Worm (Caenorhabditis elegans) whole organism, L4 larva: ENCODE measurements around the gene ddb-1.

Experiments
- jun-1 ChIP-seq: fragments of 150-350 bp; optimal IDR thresholded peaks from 2 replicates; lab custom pipeline; 2014; ENCODE audit warnings: missing biosample characterization, missing genetic modification reagents, missing genetic modification characterization
- nhr-237 ChIP-seq: sonication (generic microtip); optimal IDR thresholded peaks from 2 replicates; lab custom pipeline; 2017; ENCODE audit warnings: missing biosample characterization, missing genetic modification characterization

- TF ChIP-seq jun-1 (tag; lab: Kevin White, UChicago): no peak
- no peak for TF ChIP-seq nhr-237 (tag; lab: Kevin White, UChicago)
These were observed 7.9 kb downstream of the ddb-1 start for ce11 chrIV:12113056-12113455.
